Worm (Caenorhabditis elegans): ENCODE results near the gene gop-3.

gop-3 gene

DNA sequence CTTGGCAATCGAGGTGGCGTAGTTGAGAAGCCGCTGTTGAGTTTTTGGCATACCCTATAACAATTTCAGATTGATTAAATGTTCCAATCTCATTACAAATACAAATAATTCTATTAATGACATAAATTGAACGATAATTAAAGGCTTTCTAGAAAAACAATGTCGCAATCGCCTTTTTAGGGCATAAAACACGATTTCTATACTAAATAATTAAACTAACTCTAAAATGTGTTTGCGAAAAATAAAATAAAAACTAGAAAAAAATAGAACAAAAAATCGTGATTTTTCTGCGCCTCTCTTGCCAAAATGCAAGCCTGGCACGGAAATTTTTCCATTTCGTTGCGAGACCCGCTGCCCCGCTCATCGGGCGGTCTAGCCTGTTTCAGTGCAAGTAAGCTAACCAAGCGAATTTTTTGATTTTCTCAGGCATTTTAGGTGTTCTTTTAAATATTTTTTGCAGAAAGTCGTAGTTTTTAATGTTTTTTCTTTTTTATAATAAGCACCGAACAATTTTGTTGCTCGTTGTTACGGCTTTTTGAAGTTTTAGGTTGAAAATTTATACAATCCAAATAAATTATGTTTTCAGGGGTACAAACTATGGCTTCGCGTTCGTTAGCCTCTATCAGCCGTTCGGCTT lies 32.5 kb upstream of the gop-3 start, which contains the start of the genes C34E10.12, C34E10.10 and atp-2 (continued):
- TF ChIP-seq C17E4.6 (GFP tag; IDR thresholded peaks at IDR 0.05) (no peak), ztf-22 (GFP tag; optimal IDR thresholded peaks at IDR 0.05) (no peak), lsl-1 (GFP tag; optimal IDR thresholded peaks at IDR 0.05) (peak; percentile 47), B0035.1 (tag; optimal IDR thresholded peaks at IDR 0.05) (no peak), nfyb-1 (GFP tag; IDR thresholded peaks at IDR 0.05) (peak; percentile 73; the same call in 1 of the 2 replicates), T26A5.8 (tag; optimal IDR thresholded peaks at IDR 0.05) (no peak), bed-1 (GFP tag; IDR thresholded peaks at IDR 0.05) (no peak), dpff-1 (tag; optimal IDR thresholded peaks at IDR 0.05) (no peak), mcd-1 (GFP tag; IDR thresholded peaks at IDR 0.05) (peak; percentile 73), akir-1 (GFP tag; optimal IDR thresholded peaks at IDR 0.05) (no peak), ets-4 (GFP tag; optimal IDR thresholded peaks at IDR 0.05) (no peak), K12H6.12 (tag; optimal IDR thresholded peaks at IDR 0.05) (no peak), ztf-6 (GFP tag; IDR thresholded peaks at IDR 0.05) (no peak), madf-3 (GFP tag; IDR thresholded peaks at IDR 0.05) (no peak), F39B2.1 (GFP tag; IDR thresholded peaks at IDR 0.05) (no peak), athp-1 (tag; optimal IDR thresholded peaks at IDR 0.05) (no peak), sea-2 (GFP tag; IDR thresholded peaks at IDR 0.05) (no peak), F55B11.4 (tag; optimal IDR thresholded peaks at IDR 0.05; ENCODE audit: borderline replicate concordance, insufficient read depth) (no peak), repo-1 (tag; optimal IDR thresholded peaks at IDR 0.05) (no peak), zfh-2 (GFP tag; conservative IDR thresholded peaks at IDR 0.05) (no peak), ceh-79 (tag; optimal IDR thresholded peaks at IDR 0.05) (no peak), die-1 (tag; optimal IDR thresholded peaks at IDR 0.05) (no peak), lin-26 (GFP tag; IDR thresholded peaks at IDR 0.05) (no peak), ama-1 (optimal IDR thresholded peaks at IDR 0.05) (no peak), ama-1 (GFP tag; optimal IDR thresholded peaks at IDR 0.05) (no peak), tbx-9 (tag; optimal IDR thresholded peaks at IDR 0.05; ENCODE audit: borderline replicate concordance) (no peak), bed-2 (GFP tag; IDR thresholded peaks at IDR 0.05) (no peak), D2030.7 (GFP tag; IDR thresholded peaks at IDR 0.05) (no peak; the same call in 1 of the 2 replicates), F33H1.4 (GFP tag; IDR thresholded peaks at IDR 0.05) (peak; percentile 96), lin-35 (GFP tag; optimal IDR thresholded peaks at IDR 0.05) (peak in 1 of 3 experiments; percentile 76)

DNA sequence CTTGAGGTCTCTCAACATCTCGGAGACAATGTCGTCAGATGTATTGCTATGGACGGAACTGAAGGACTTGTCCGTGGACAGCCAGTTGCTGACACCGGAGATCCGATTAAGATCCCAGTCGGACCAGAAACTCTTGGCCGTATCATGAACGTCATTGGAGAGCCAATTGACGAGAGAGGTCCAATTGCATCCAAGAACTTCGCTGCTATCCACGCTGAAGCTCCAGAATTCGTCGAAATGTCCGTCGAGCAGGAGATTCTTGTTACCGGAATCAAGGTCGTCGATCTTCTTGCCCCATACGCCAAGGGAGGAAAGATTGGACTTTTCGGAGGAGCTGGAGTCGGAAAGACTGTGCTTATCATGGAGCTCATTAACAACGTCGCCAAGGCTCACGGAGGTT lies 31.7 kb upstream of the gop-3 start:
- no peak for TF ChIP-seq ceh-100 (GFP tag; IDR thresholded peaks at IDR 0.05)
- no peak for TF ChIP-seq lag-1 (GFP tag; IDR thresholded peaks at IDR 0.05)
- no peak for TF ChIP-seq Y53G8AR.9 (GFP tag; conservative IDR thresholded peaks at IDR 0.05)
- TF ChIP-seq egl-44 (GFP tag; IDR thresholded peaks at IDR 0.05), result no peak
- TF ChIP-seq B0336.3 (GFP tag; IDR thresholded peaks at IDR 0.05), result no peak
- no peak for TF ChIP-seq tbx-9 (tag; optimal IDR thresholded peaks at IDR 0.05; ENCODE audit: borderline replicate concordance)
- no peak for TF ChIP-seq Y53F4B.3 (GFP tag; IDR thresholded peaks at IDR 0.05)
- TF ChIP-seq F55B11.4 (tag; optimal IDR thresholded peaks at IDR 0.05; ENCODE audit: borderline replicate concordance, insufficient read depth), result no peak
- TF ChIP-seq mel-28 (tag; optimal IDR thresholded peaks at IDR 0.05; ENCODE audit: borderline replicate concordance), result no peak
- no peak for TF ChIP-seq dpl-1 (GFP tag; optimal IDR thresholded peaks at IDR 0.05)
- no peak for TF ChIP-seq lin-40 (tag; optimal IDR thresholded peaks at IDR 0.05)
- no peak for TF ChIP-seq ceh-58 (GFP tag; IDR thresholded peaks at IDR 0.05)
- no peak for TF ChIP-seq F37B4.10 (GFP tag; IDR thresholded peaks at IDR 0.05)
- TF ChIP-seq snpc-1.3 (tag; optimal IDR thresholded peaks at IDR 0.05; ENCODE audit: insufficient read depth), result no peak
- TF ChIP-seq lin-54 (GFP tag; optimal IDR thresholded peaks at IDR 0.05), result no peak
- TF ChIP-seq K12H6.12 (tag; optimal IDR thresholded peaks at IDR 0.05), result no peak
- TF ChIP-seq lsl-1 (GFP tag; optimal IDR thresholded peaks at IDR 0.05), result no peak

Measured in whole organism, young adult.